Fruit fly (Drosophila melanogaster): Measurements from ENCODE around the gene Hr39.
A peak's percentile ranks its signal among the peaks of the same experiment; 100 is the strongest.

The Hr39 gene

dm6 chr2L:21260869-21261268 lies 23.8 kb downstream of the Hr39 start (continued):
- TF ChIP-seq Dfd (GFP tag; optimal IDR thresholded peaks at IDR 0.05) = no peak
- no peak for TF ChIP-seq Hr78 (GFP tag; optimal IDR thresholded peaks at IDR 0.05)
- TF ChIP-seq CG13624 (GFP tag; optimal IDR thresholded peaks at IDR 0.05) = peak; percentile 20
- TF ChIP-seq CG7786 (GFP tag; optimal IDR thresholded peaks at IDR 0.05) = peak; percentile 28
- no peak for TF ChIP-seq CG18619 (GFP tag; optimal IDR thresholded peaks at IDR 0.05)
- no peak for TF ChIP-seq CG6683 (GFP tag; optimal IDR thresholded peaks at IDR 0.05)
- TF ChIP-seq CG14710 (tag; optimal IDR thresholded peaks at IDR 0.05) = peak; percentile 68
- peak; percentile 14 for TF ChIP-seq sug (tag; optimal IDR thresholded peaks at IDR 0.05)
- TF ChIP-seq repo (GFP tag; optimal IDR thresholded peaks at IDR 0.05) = no peak
- peak; percentile 75 for TF ChIP-seq CG30020 (tag; optimal IDR thresholded peaks at IDR 0.05)
- TF ChIP-seq Hmx (GFP tag; optimal IDR thresholded peaks at IDR 0.05) = no peak
- peak; percentile 43 for TF ChIP-seq CG17829 (tag; optimal IDR thresholded peaks at IDR 0.05)
- TF ChIP-seq lola (GFP tag; optimal IDR thresholded peaks at IDR 0.05) = no peak
- no peak for TF ChIP-seq CG17385 (GFP tag; optimal IDR thresholded peaks at IDR 0.05)
- TF ChIP-seq CG4328 (GFP tag; optimal IDR thresholded peaks at IDR 0.05) = no peak
- peak; percentile 57 for TF ChIP-seq gro (GFP tag; optimal IDR thresholded peaks at IDR 0.05)
- no peak for TF ChIP-seq lmd (GFP tag; IDR thresholded peaks at IDR 0.05)
- TF ChIP-seq chinmo (GFP tag; IDR thresholded peaks at IDR 0.05; ENCODE audit: partially characterized antibody) = no peak
- TF ChIP-seq CrebB (tag; optimal IDR thresholded peaks at IDR 0.05) = no peak
- TF ChIP-seq CG6254 (GFP tag; optimal IDR thresholded peaks at IDR 0.05) = no peak
- TF ChIP-seq caup (GFP tag; optimal IDR thresholded peaks at IDR 0.05; ENCODE audit: severe bottlenecking) = no peak
- no peak for TF ChIP-seq Ada2b (GFP tag; IDR thresholded peaks at IDR 0.05)
- TF ChIP-seq Asciz (GFP tag; optimal IDR thresholded peaks at IDR 0.05) = no peak
- peak; percentile 16 for TF ChIP-seq CG2116 (GFP tag; optimal IDR thresholded peaks at IDR 0.05)
- no peak for TF ChIP-seq CG13296 (GFP tag; optimal IDR thresholded peaks at IDR 0.05)
- TF ChIP-seq lilli (GFP tag; optimal IDR thresholded peaks at IDR 0.05) = peak; percentile 40
- no peak for TF ChIP-seq CG9817 (tag; optimal IDR thresholded peaks at IDR 0.05)
- TF ChIP-seq lov (optimal IDR thresholded peaks at IDR 0.05) = no peak
- no peak for TF ChIP-seq lov (GFP tag; IDR thresholded peaks at IDR 0.05)
- 0 out of 3 replicates have a peak, but pooled peaks have one; percentile 34 for TF ChIP-seq CG16813 (GFP tag; IDR thresholded peaks at IDR 0.05; ENCODE audit: partially characterized antibody)
- TF ChIP-seq Hr39 (optimal IDR thresholded peaks at IDR 0.05) = no peak
- peak; percentile 41 for TF ChIP-seq CG2712 (tag; optimal IDR thresholded peaks at IDR 0.05)
- TF ChIP-seq tio (GFP tag; optimal IDR thresholded peaks at IDR 0.05) = no peak
- TF ChIP-seq CG13123 (GFP tag; optimal IDR thresholded peaks at IDR 0.05) = no peak
- peak; percentile 19 for TF ChIP-seq CG2202 (tag; optimal IDR thresholded peaks at IDR 0.05)
- peak; percentile 37 for TF ChIP-seq Sin3A (optimal IDR thresholded peaks at IDR 0.05)
- TF ChIP-seq CG17612 (GFP tag; IDR thresholded peaks at IDR 0.05) = no peak
- TF ChIP-seq phol (tag; optimal IDR thresholded peaks at IDR 0.05) = peak; percentile 75
- TF ChIP-seq grau (tag; optimal IDR thresholded peaks at IDR 0.05) = peak; percentile 33
- no peak for TF ChIP-seq da (GFP tag; optimal IDR thresholded peaks at IDR 0.05)
- TF ChIP-seq CG17802 (tag; optimal IDR thresholded peaks at IDR 0.05) = peak; percentile 67
- TF ChIP-seq Vsx1 (GFP tag; optimal IDR thresholded peaks at IDR 0.05) = peak; percentile 0
- no peak for TF ChIP-seq jing (GFP tag; optimal IDR thresholded peaks at IDR 0.05)
- TF ChIP-seq CG15073 (GFP tag; optimal IDR thresholded peaks at IDR 0.05) = no peak
- TF ChIP-seq CG16863 (GFP tag; optimal IDR thresholded peaks at IDR 0.05) = no peak
- no peak for TF ChIP-seq sisA (GFP tag; IDR thresholded peaks at IDR 0.05)
- peak; percentile 25 for TF ChIP-seq Xbp1 (GFP tag; optimal IDR thresholded peaks at IDR 0.05)
- TF ChIP-seq Jarid2 (GFP tag; optimal IDR thresholded peaks at IDR 0.05) = no peak
- TF ChIP-seq CG10654 (GFP tag; optimal IDR thresholded peaks at IDR 0.05) = no peak
- TF ChIP-seq CG4820 (GFP tag; optimal IDR thresholded peaks at IDR 0.05) = no peak
- TF ChIP-seq CG42726 (GFP tag; IDR thresholded peaks at IDR 0.05; ENCODE audit: partially characterized antibody) = no peak; the same call in 1 of the 2 replicates
